Worm (Caenorhabditis elegans) whole organism, L1 larva: ENCODE data around the gene mca-2.
A peak's percentile ranks its signal among the peaks of the same experiment; 100 is the strongest.

ENCODE experiments used
- C04F5.9 ChIP-seq: sonication (generic microtip); optimal IDR thresholded peaks from 2 replicates; lab custom pipeline; 2016; ENCODE audit warnings: missing genetic modification characterization, missing compliant biosample characterization
- C34B4.2 ChIP-seq: sonication (generic microtip); optimal IDR thresholded peaks from 2 replicates; lab custom pipeline; 2017; ENCODE audit warnings: mild to moderate bottlenecking, missing genetic modification characterization, missing compliant biosample characterization
- F16B12.6 ChIP-seq: fragments of 150-350 bp; optimal IDR thresholded peaks from 2 replicates; lab custom pipeline; 2014; ENCODE audit warnings: missing biosample characterization, missing genetic modification characterization
- aha-1 ChIP-seq: fragments of 150-350 bp; optimal IDR thresholded peaks from 2 replicates; lab custom pipeline; 2014; ENCODE audit warnings: missing biosample characterization, missing genetic modification characterization
- alr-1 ChIP-seq: fragments of 200-800 bp; sonication (Bioruptor generic); optimal IDR thresholded peaks from 2 replicates; lab custom pipeline; 2018; ENCODE audit warnings: borderline replicate concordance, mild to moderate bottlenecking, missing genetic modification characterization, missing compliant biosample characterization
- ama-1 ChIP-seq: fragments of 150-350 bp; optimal IDR thresholded peaks from 2 replicates; lab custom pipeline; 2014
- blmp-1 ChIP-seq: fragments of 150-350 bp; optimal IDR thresholded peaks from 2 replicates; lab custom pipeline; 2014; ENCODE audit warnings: missing biosample characterization, missing genetic modification characterization
- ceh-63 ChIP-seq: fragments of 200-800 bp; sonication (Bioruptor generic); optimal IDR thresholded peaks from 2 replicates; lab custom pipeline; 2018; ENCODE audit warnings: mild to moderate bottlenecking, missing genetic modification characterization, missing compliant biosample characterization
- ceh-8 ChIP-seq: fragments of 200-800 bp; sonication (Bioruptor generic); optimal IDR thresholded peaks from 2 replicates; lab custom pipeline; 2018; ENCODE audit warnings: mild to moderate bottlenecking, missing genetic modification characterization, moderate library complexity, missing compliant biosample characterization
- ces-1 ChIP-seq: fragments of 150-350 bp; optimal IDR thresholded peaks from 2 replicates; lab custom pipeline; 2014; ENCODE audit warnings: missing biosample characterization, missing genetic modification reagents, missing genetic modification characterization
- dpl-1 ChIP-seq, 3 experiments: fragments of 150-350 bp in 2 of 3; sonication (generic microtip) in 1 of 3; optimal IDR thresholded peaks; 2 replicates each; lab custom pipeline; 2014 to 2017; ENCODE audit warnings: missing biosample characterization in 3 of 3, missing genetic modification characterization in 3 of 3, missing genetic modification reagents in 3 of 3
- dsc-1 ChIP-seq: sonication (generic microtip); optimal IDR thresholded peaks from 2 replicates; lab custom pipeline; 2016; ENCODE audit warnings: mild to moderate bottlenecking, missing genetic modification characterization, missing compliant biosample characterization
- efl-3 ChIP-seq: fragments of 200-800 bp; sonication (Bioruptor generic); optimal IDR thresholded peaks from 2 replicates; lab custom pipeline; 2018; ENCODE audit warnings: mild to moderate bottlenecking, missing genetic modification characterization, missing compliant biosample characterization
- egl-13 ChIP-seq: sonication (generic microtip); optimal IDR thresholded peaks from 2 replicates; lab custom pipeline; 2016; ENCODE audit warnings: missing genotype, missing genetic modification reagents, missing genetic modification characterization, missing compliant biosample characterization
- fkh-10 ChIP-seq: sonication (generic microtip); optimal IDR thresholded peaks from 2 replicates; lab custom pipeline; 2017; ENCODE audit warnings: missing biosample characterization, missing genetic modification reagents, missing genetic modification characterization
- fkh-4 ChIP-seq: sonication (generic microtip); optimal IDR thresholded peaks from 2 replicates; lab custom pipeline; 2016; ENCODE audit warnings: missing compliant biosample characterization, missing genetic modification characterization, borderline replicate concordance
- fos-1 ChIP-seq: fragments of 150-350 bp; optimal IDR thresholded peaks from 2 replicates; lab custom pipeline; 2014; ENCODE audit warnings: missing biosample characterization, missing genetic modification characterization
- isw-1 ChIP-seq: fragments of 200-800 bp; sonication (Bioruptor generic); IDR thresholded peaks from 2 replicates; pipeline ENCODE4 v1.3.6; 2022; ENCODE audit warnings: missing genetic modification characterization, missing compliant biosample characterization
- lin-13 ChIP-seq: fragments of 150-350 bp; optimal IDR thresholded peaks from 2 replicates; lab custom pipeline; 2014; ENCODE audit warnings: missing biosample characterization, missing genetic modification reagents, missing genetic modification characterization
- lin-14 ChIP-seq: fragments of 200-800 bp; sonication (Bioruptor generic); optimal IDR thresholded peaks from 2 replicates; lab custom pipeline; 2018; ENCODE audit warnings: mild to moderate bottlenecking, missing genetic modification characterization, moderate library complexity, missing compliant biosample characterization
- lin-39 ChIP-seq: fragments of 150-350 bp; optimal IDR thresholded peaks from 2 replicates; lab custom pipeline; 2014; ENCODE audit warnings: missing biosample characterization, missing genetic modification reagents, missing genetic modification characterization
- lir-3 ChIP-seq: sonication (generic microtip); optimal IDR thresholded peaks from 2 replicates; lab custom pipeline; 2016; ENCODE audit warnings: mild to moderate bottlenecking, missing genetic modification characterization, moderate library complexity, missing compliant biosample characterization; ENCODE audit not compliant: poor library complexity
- lsy-2 ChIP-seq, 2 experiments: fragments of 150-350 bp; optimal IDR thresholded peaks; 2 replicates each; lab custom pipeline; 2014; ENCODE audit warnings: missing biosample characterization in 2 of 2, missing genetic modification characterization in 2 of 2
- mep-1 ChIP-seq: fragments of 150-350 bp; optimal IDR thresholded peaks from 2 replicates; lab custom pipeline; 2014; ENCODE audit warnings: missing biosample characterization, missing genetic modification characterization
- nhr-12 ChIP-seq: sonication (generic microtip); optimal IDR thresholded peaks from 2 replicates; lab custom pipeline; 2017; ENCODE audit warnings: missing biosample characterization, missing genetic modification characterization
- nhr-19 ChIP-seq: fragments of 200-800 bp; sonication (Bioruptor generic); conservative IDR thresholded peaks from 2 replicates; pipeline ENCODE4 v1.3.6; 2022; ENCODE audit warnings: missing genetic modification characterization, missing compliant biosample characterization
- nhr-20 ChIP-seq: sonication (generic microtip); optimal IDR thresholded peaks from 2 replicates; lab custom pipeline; 2016; ENCODE audit warnings: mild to moderate bottlenecking, missing genetic modification characterization, missing compliant biosample characterization
- nhr-237 ChIP-seq: fragments of 150-350 bp; optimal IDR thresholded peaks from 2 replicates; lab custom pipeline; 2014; ENCODE audit warnings: missing biosample characterization, missing genetic modification characterization
- nhr-28 ChIP-seq: fragments of 150-350 bp; optimal IDR thresholded peaks from 2 replicates; lab custom pipeline; 2014; ENCODE audit warnings: missing biosample characterization, missing genetic modification characterization
- nhr-47 ChIP-seq: sonication (generic microtip); optimal IDR thresholded peaks from 2 replicates; lab custom pipeline; 2016; ENCODE audit warnings: mild to moderate bottlenecking, missing genetic modification characterization, moderate library complexity, missing compliant biosample characterization
- nhr-71 ChIP-seq: sonication (generic microtip); optimal IDR thresholded peaks from 2 replicates; lab custom pipeline; 2016; ENCODE audit warnings: mild to moderate bottlenecking, missing genetic modification characterization, moderate library complexity, missing compliant biosample characterization
- nhr-77 ChIP-seq: fragments of 150-350 bp; optimal IDR thresholded peaks from 2 replicates; lab custom pipeline; 2014; ENCODE audit warnings: missing biosample characterization, missing genetic modification characterization
- nhr-84 ChIP-seq: sonication (generic microtip); optimal IDR thresholded peaks from 2 replicates; lab custom pipeline; 2017; ENCODE audit warnings: missing biosample characterization, missing genetic modification characterization
- nhr-85 ChIP-seq: sonication (generic microtip); peaks from one replicate; lab custom pipeline; 2016; ENCODE audit warnings: missing genetic modification characterization, inconsistent platforms, missing compliant biosample characterization
- nhr-90 ChIP-seq: sonication (generic microtip); optimal IDR thresholded peaks from 2 replicates; lab custom pipeline; 2016; ENCODE audit warnings: mild to moderate bottlenecking, missing genetic modification characterization, missing compliant biosample characterization; ENCODE audit not compliant: poor library complexity
- pag-3 ChIP-seq: sonication (generic microtip); optimal IDR thresholded peaks from 2 replicates; lab custom pipeline; 2017; ENCODE audit warnings: missing genetic modification characterization, mild to moderate bottlenecking, missing compliant biosample characterization, antibody characterized with exemption, borderline replicate concordance; ENCODE audit not compliant: insufficient read depth
- pax-3 ChIP-seq: fragments of 200-800 bp; sonication (Bioruptor generic); optimal IDR thresholded peaks from 2 replicates; lab custom pipeline; 2018; ENCODE audit warnings: mild to moderate bottlenecking, missing genetic modification characterization, moderate library complexity, missing compliant biosample characterization
- pqm-1 ChIP-seq: sonication (generic microtip); optimal IDR thresholded peaks from 3 replicates; lab custom pipeline; 2017; ENCODE audit warnings: missing biosample characterization, missing genetic modification characterization
- rnt-1 ChIP-seq: sonication (generic microtip); optimal IDR thresholded peaks from 2 replicates; lab custom pipeline; 2016; ENCODE audit warnings: mild to moderate bottlenecking, missing genetic modification characterization, moderate library complexity, missing compliant biosample characterization
- snpc-4 ChIP-seq: fragments of 150-350 bp; optimal IDR thresholded peaks from 2 replicates; lab custom pipeline; 2014; ENCODE audit warnings: missing biosample characterization, missing genetic modification characterization
- snu-23 ChIP-seq: sonication (generic microtip); optimal IDR thresholded peaks from 2 replicates; lab custom pipeline; 2016; ENCODE audit warnings: missing genetic modification characterization, missing compliant biosample characterization
- sptf-1 ChIP-seq: fragments of 150-350 bp; optimal IDR thresholded peaks from 2 replicates; lab custom pipeline; 2014; ENCODE audit warnings: missing biosample characterization, missing genetic modification characterization
- sup-37 ChIP-seq: fragments of 200-800 bp; sonication (Bioruptor generic); optimal IDR thresholded peaks from 2 replicates; lab custom pipeline; 2018; ENCODE audit warnings: mild to moderate bottlenecking, missing genetic modification characterization, missing compliant biosample characterization
- tbx-2 ChIP-seq: sonication (generic microtip); optimal IDR thresholded peaks from 2 replicates; lab custom pipeline; 2016; ENCODE audit warnings: missing genetic modification characterization, missing compliant biosample characterization
- tlp-1 ChIP-seq: fragments of 150-350 bp; optimal IDR thresholded peaks from 2 replicates; lab custom pipeline; 2014; ENCODE audit warnings: missing biosample characterization, missing genetic modification characterization
- unc-130 ChIP-seq: fragments of 150-350 bp; optimal IDR thresholded peaks from 2 replicates; lab custom pipeline; 2017; ENCODE audit warnings: missing biosample characterization, missing genetic modification characterization, inconsistent platforms
- unc-30 ChIP-seq: sonication (generic microtip); optimal IDR thresholded peaks from 2 replicates; lab custom pipeline; 2017; ENCODE audit warnings: missing biosample characterization, missing genetic modification characterization
- unc-86 ChIP-seq: sonication (generic microtip); optimal IDR thresholded peaks from 2 replicates; lab custom pipeline; 2016; ENCODE audit warnings: missing genetic modification characterization, missing compliant biosample characterization
- unc-98 ChIP-seq: fragments of 200-800 bp; sonication (Bioruptor generic); IDR thresholded peaks from 2 replicates; pipeline ENCODE4 v1.3.6; 2022; ENCODE audit warnings: missing genetic modification characterization, missing compliant biosample characterization
- vab-15 ChIP-seq: sonication (generic microtip); optimal IDR thresholded peaks from 2 replicates; lab custom pipeline; 2017; ENCODE audit warnings: missing genotype, mild to moderate bottlenecking, missing genetic modification characterization, missing compliant biosample characterization
- xbp-1 ChIP-seq: sonication (generic microtip); optimal IDR thresholded peaks from 2 replicates; lab custom pipeline; 2016; ENCODE audit warnings: missing genetic modification characterization, missing compliant biosample characterization
- zip-4 ChIP-seq: fragments of 200-800 bp; sonication (Bioruptor generic); optimal IDR thresholded peaks from 2 replicates; lab custom pipeline; 2018; ENCODE audit warnings: mild to moderate bottlenecking, missing genetic modification characterization, moderate library complexity, missing compliant biosample characterization
- ztf-4 ChIP-seq: fragments of 150-350 bp; optimal IDR thresholded peaks from 2 replicates; lab custom pipeline; 2014; ENCODE audit warnings: missing biosample characterization, missing genetic modification characterization

Gene mca-2

DNA sequence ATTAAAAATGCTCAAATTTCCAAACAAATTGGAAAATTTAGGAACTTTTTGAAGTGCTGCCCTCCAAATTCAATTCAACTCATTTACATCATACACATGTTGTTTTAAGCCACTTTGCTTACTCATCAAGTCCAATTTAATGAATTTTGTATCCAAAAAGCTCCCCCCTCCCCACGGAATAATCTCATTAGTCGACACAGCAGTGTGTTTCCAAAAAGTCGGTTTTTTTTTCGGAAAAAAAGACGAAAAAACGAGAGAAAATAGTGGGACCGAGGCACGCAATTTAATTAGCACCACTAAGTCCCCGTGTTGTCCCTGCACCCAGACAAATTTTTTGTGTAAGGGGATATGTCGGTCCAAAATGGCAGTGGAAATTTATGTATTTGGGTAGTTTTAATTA is 31.5 kb upstream of the mca-2 start (continued):
- no peak for TF ChIP-seq F16B12.6 (tag; lab: Kevin White, UChicago)
- TF ChIP-seq xbp-1 = peak; percentile 24
- no peak for TF ChIP-seq isw-1 (GFP tag; lab: Robert Waterston, UW)
- TF ChIP-seq nhr-19 (GFP tag; lab: Robert Waterston, UW) = no peak
- no peak for TF ChIP-seq vab-15 (tag; lab: Kevin White, UChicago)
- no peak for TF ChIP-seq egl-13 (tag; lab: Kevin White, UChicago)
- no peak for TF ChIP-seq lir-3 (tag; lab: Kevin White, UChicago)
- TF ChIP-seq nhr-90 (tag; lab: Kevin White, UChicago) = no peak
- no peak for TF ChIP-seq nhr-85 (tag; lab: Kevin White, UChicago)
- TF ChIP-seq nhr-28 (tag; lab: Kevin White, UChicago) = no peak
- TF ChIP-seq unc-130 (tag; lab: Kevin White, UChicago) = no peak
- no peak for TF ChIP-seq ceh-8 (GFP tag; lab: Kevin White, UChicago)
- TF ChIP-seq pag-3 = no peak
- peak; percentile 61 for TF ChIP-seq nhr-47 (tag; lab: Kevin White, UChicago)
- TF ChIP-seq efl-3 (GFP tag; lab: Kevin White, UChicago) = no peak
- TF ChIP-seq fkh-10 (GFP tag; lab: Kevin White, UChicago) = peak; percentile 7
- no peak for TF ChIP-seq blmp-1 (tag; lab: Kevin White, UChicago)
- no peak for TF ChIP-seq nhr-84 (tag; lab: Kevin White, UChicago)
- no peak for TF ChIP-seq fkh-4
- no peak for TF ChIP-seq mep-1 (tag; lab: Kevin White, UChicago)
- no peak for TF ChIP-seq rnt-1 (tag; lab: Kevin White, UChicago)
- peak; percentile 17 to 24 for TF ChIP-seq lsy-2 (tag; optimal IDR thresholded peaks at IDR 0.05; lab: Kevin White, UChicago)
- no peak for TF ChIP-seq pax-3
- no peak for TF ChIP-seq C04F5.9 (tag; lab: Kevin White, UChicago)
- TF ChIP-seq unc-98 = no peak
- TF ChIP-seq nhr-71 (tag; lab: Kevin White, UChicago) = peak; percentile 65
- no peak for TF ChIP-seq sup-37 (GFP tag; lab: Kevin White, UChicago)
- no peak for TF ChIP-seq lin-13 (GFP tag; lab: Kevin White, UChicago)
- TF ChIP-seq unc-86 (tag; lab: Kevin White, UChicago) = no peak
- peak; percentile 84 for TF ChIP-seq lin-14 (GFP tag; lab: Kevin White, UChicago)
- TF ChIP-seq alr-1 = no peak
- no peak for TF ChIP-seq C34B4.2 (tag; lab: Kevin White, UChicago)
- peak; percentile 13 for TF ChIP-seq snu-23
- TF ChIP-seq ztf-4 (tag; lab: Kevin White, UChicago) = no peak
- no peak for TF ChIP-seq snpc-4
- no peak for TF ChIP-seq tlp-1 (tag; lab: Kevin White, UChicago)
- TF ChIP-seq sptf-1 = no peak

DNA sequence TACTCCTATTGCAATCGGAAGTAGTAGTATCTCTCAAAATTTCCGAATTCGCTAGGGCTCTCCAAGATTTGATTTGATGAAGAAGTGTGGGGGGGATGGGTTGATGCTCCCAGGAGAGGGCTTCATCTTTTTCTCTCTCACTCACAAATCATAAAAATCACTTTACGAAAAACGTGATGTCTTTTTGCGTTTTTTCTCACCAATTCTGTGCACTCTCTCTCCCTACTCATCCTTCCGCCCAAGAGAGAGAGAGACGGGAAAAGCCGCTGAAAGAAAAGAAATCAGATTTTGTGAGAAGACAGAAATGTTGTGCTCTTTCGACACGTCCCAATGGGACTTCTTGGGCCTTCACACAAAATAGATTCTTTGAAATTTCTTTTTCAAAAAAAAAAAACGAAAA is 30.2 kb upstream of the mca-2 start:
- no peak for TF ChIP-seq nhr-77 (tag; lab: Kevin White, UChicago)
- no peak for TF ChIP-seq ceh-63
- no peak for TF ChIP-seq snpc-4
- TF ChIP-seq pqm-1 (tag; lab: Kevin White, UChicago) = no peak
- TF ChIP-seq fos-1 (tag; lab: Kevin White, UChicago) = no peak
- no peak for TF ChIP-seq unc-130 (tag; lab: Kevin White, UChicago)
- TF ChIP-seq aha-1 (tag; lab: Kevin White, UChicago) = no peak
- no peak for TF ChIP-seq nhr-237 (tag; lab: Kevin White, UChicago)
- no peak for TF ChIP-seq egl-13 (tag; lab: Kevin White, UChicago)
- no peak for TF ChIP-seq tbx-2 (tag; lab: Kevin White, UChicago)
- TF ChIP-seq dsc-1 (tag; lab: Kevin White, UChicago) = no peak
- no peak for TF ChIP-seq unc-30
- peak; percentile 60 for TF ChIP-seq ces-1 (GFP tag; lab: Kevin White, UChicago)
- peak; percentile 89 for TF ChIP-seq lin-14 (GFP tag; lab: Kevin White, UChicago)
- TF ChIP-seq lsy-2 (tag; optimal IDR thresholded peaks at IDR 0.05; lab: Kevin White, UChicago) = peak; percentile 27 to 63
- no peak for TF ChIP-seq lin-39 (tag; lab: Kevin White, UChicago)
- TF ChIP-seq dpl-1 (GFP tag; optimal IDR thresholded peaks at IDR 0.05; lab: Kevin White, UChicago) = no peak
- TF ChIP-seq sptf-1 = no peak
- TF ChIP-seq nhr-12 (tag; lab: Kevin White, UChicago) = no peak
- TF ChIP-seq ceh-8 (GFP tag; lab: Kevin White, UChicago) = no peak
- TF ChIP-seq zip-4 (GFP tag; lab: Kevin White, UChicago) = no peak
- no peak for TF ChIP-seq nhr-20 (tag; lab: Kevin White, UChicago)
- TF ChIP-seq efl-3 (GFP tag; lab: Kevin White, UChicago) = no peak
- no peak for TF ChIP-seq xbp-1
- no peak for TF ChIP-seq ama-1 (lab: Kevin White, UChicago)
- no peak for TF ChIP-seq nhr-84 (tag; lab: Kevin White, UChicago)
